Worm (Caenorhabditis elegans) whole organism, young adult: ENCODE measurements around the gene grl-31.

Experiments used
- B0261.1 ChIP-seq: sonication (generic microtip); optimal IDR thresholded peaks from 2 replicates; lab custom pipeline; 2016; ENCODE audit warnings: mild to moderate bottlenecking, missing genetic modification characterization, moderate library complexity, missing compliant biosample characterization
- C06A6.2 ChIP-seq: fragments of 200-800 bp; sonication (Bioruptor generic); conservative IDR thresholded peaks from 2 replicates; pipeline ENCODE4 v1.3.6; 2022; ENCODE audit warnings: missing genetic modification characterization, missing compliant biosample characterization
- D2030.7 ChIP-seq: fragments of 200-800 bp; sonication (Bioruptor generic); IDR thresholded peaks from 2 replicates; pipeline ENCODE4 v1.3.6; 2022; ENCODE audit warnings: missing genetic modification reagents, missing genetic modification characterization, missing compliant biosample characterization
- F10E7.11 ChIP-seq: sonication (generic microtip); optimal IDR thresholded peaks from 2 replicates; lab custom pipeline; 2017; ENCODE audit warnings: mild to moderate bottlenecking, missing genetic modification characterization, moderate library complexity, missing compliant biosample characterization
- F23B12.7 ChIP-seq: sonication (generic microtip); optimal IDR thresholded peaks from 2 replicates; lab custom pipeline; 2017; ENCODE audit warnings: missing genetic modification characterization, mild to moderate bottlenecking, missing compliant biosample characterization, antibody characterized with exemption, moderate library complexity; ENCODE audit not compliant: insufficient read depth
- F33H1.4 ChIP-seq: fragments of 200-800 bp; sonication (Bioruptor generic); IDR thresholded peaks from 2 replicates; pipeline ENCODE4 v1.3.6; 2022; ENCODE audit warnings: missing genetic modification reagents, missing genetic modification characterization, missing compliant biosample characterization
- K12H6.12 ChIP-seq: fragments of 200-800 bp; sonication (Bioruptor generic); optimal IDR thresholded peaks from 2 replicates; lab custom pipeline; 2018; ENCODE audit warnings: mild to moderate bottlenecking, missing genetic modification characterization, missing compliant biosample characterization
- T07F8.4 ChIP-seq: sonication (generic microtip); optimal IDR thresholded peaks from 2 replicates; lab custom pipeline; 2016; ENCODE audit warnings: mild to moderate bottlenecking, missing genetic modification characterization, moderate library complexity, missing compliant biosample characterization
- T26A5.8 ChIP-seq: sonication (generic microtip); optimal IDR thresholded peaks from 2 replicates; lab custom pipeline; 2016; ENCODE audit warnings: missing genetic modification characterization, missing compliant biosample characterization
- ama-1 ChIP-seq, 3 experiments: fragments of 150-350 bp in 1 of 3; sonication (generic microtip) in 2 of 3; optimal IDR thresholded peaks; 2 replicates each; lab custom pipeline; 2014 to 2018; ENCODE audit warnings: missing biosample characterization in 2 of 3, missing genetic modification characterization in 2 of 3, missing genetic modification reagents in 2 of 3
- aptf-3 ChIP-seq: fragments of 200-800 bp; sonication (Bioruptor generic); IDR thresholded peaks from 2 replicates; pipeline ENCODE4 v1.3.6; 2022; ENCODE audit warnings: missing genetic modification characterization, missing compliant biosample characterization
- athp-1 ChIP-seq: sonication (generic microtip); optimal IDR thresholded peaks from 2 replicates; lab custom pipeline; 2017; ENCODE audit warnings: mild to moderate bottlenecking, missing genetic modification characterization, missing compliant biosample characterization
- attf-3 ChIP-seq: fragments of 200-800 bp; sonication (Bioruptor generic); conservative IDR thresholded peaks from 2 replicates; pipeline ENCODE4 v1.3.6; 2022; ENCODE audit warnings: missing genetic modification reagents, missing genetic modification characterization, missing compliant biosample characterization
- attf-6 ChIP-seq: fragments of 200-800 bp; sonication (Bioruptor generic); IDR thresholded peaks from 2 replicates; pipeline ENCODE4 v1.3.6; 2022; ENCODE audit warnings: missing genetic modification reagents, missing genetic modification characterization, missing compliant biosample characterization
- cebp-1 ChIP-seq, 2 experiments: fragments of 200-800 bp in 1 of 2; sonication (Bioruptor generic) in 1 of 2; sonication (generic microtip) in 1 of 2; IDR thresholded peaks in 1 of 2; optimal IDR thresholded peaks in 1 of 2; 2 replicates each; pipeline versions ENCODE4 v1.3.6 to Lab custom; 2017 to 2022; ENCODE audit warnings: missing compliant biosample characterization in 2 of 2, missing genetic modification characterization in 2 of 2, mild to moderate bottlenecking in 1 of 2, missing genetic modification reagents in 1 of 2, moderate library complexity in 1 of 2
- chd-7 ChIP-seq: sonication (generic microtip); optimal IDR thresholded peaks from 2 replicates; lab custom pipeline; 2016; ENCODE audit warnings: mild to moderate bottlenecking, missing genetic modification characterization, moderate library complexity, missing compliant biosample characterization
- die-1 ChIP-seq: sonication (generic microtip); optimal IDR thresholded peaks from 2 replicates; lab custom pipeline; 2016; ENCODE audit warnings: missing genotype, mild to moderate bottlenecking, missing genetic modification characterization, missing compliant biosample characterization
- dpl-1 ChIP-seq: fragments of 150-350 bp; optimal IDR thresholded peaks from 2 replicates; lab custom pipeline; 2014; ENCODE audit warnings: missing biosample characterization, missing genetic modification reagents, missing genetic modification characterization
- ets-4 ChIP-seq: fragments of 200-800 bp; sonication (Bioruptor generic); optimal IDR thresholded peaks from 2 replicates; lab custom pipeline; 2018; ENCODE audit warnings: mild to moderate bottlenecking, missing genetic modification characterization, missing compliant biosample characterization
- hlh-26 ChIP-seq: fragments of 200-800 bp; sonication (Bioruptor generic); conservative IDR thresholded peaks from 2 replicates; pipeline ENCODE4 v1.3.6; 2022; ENCODE audit warnings: missing genetic modification reagents, missing genetic modification characterization, missing compliant biosample characterization
- hmg-1.2 ChIP-seq: fragments of 200-800 bp; sonication (Bioruptor generic); IDR thresholded peaks from 2 replicates; pipeline ENCODE4 v1.3.6; 2022; ENCODE audit warnings: missing genetic modification reagents, missing genetic modification characterization, missing compliant biosample characterization
- let-607 ChIP-seq, 2 experiments: fragments of 200-800 bp in 1 of 2; sonication (Bioruptor generic) in 1 of 2; sonication (generic microtip) in 1 of 2; optimal IDR thresholded peaks; 2 replicates each; lab custom pipeline; 2016 to 2018; ENCODE audit warnings: mild to moderate bottlenecking in 2 of 2, missing compliant biosample characterization in 2 of 2, missing genetic modification characterization in 2 of 2, moderate library complexity in 2 of 2, missing genotype in 1 of 2
- lin-26 ChIP-seq: fragments of 200-800 bp; sonication (Bioruptor generic); IDR thresholded peaks from 2 replicates; pipeline ENCODE4 v1.3.6; 2022; ENCODE audit warnings: missing genetic modification reagents, missing genetic modification characterization, missing compliant biosample characterization
- lin-35 ChIP-seq, 3 experiments: fragments of 150-350 bp in 2 of 3; sonication (generic microtip) in 1 of 3; optimal IDR thresholded peaks; 2 replicates each; lab custom pipeline; 2014 to 2018; ENCODE audit warnings: missing biosample characterization in 3 of 3, missing genetic modification characterization in 3 of 3, missing genetic modification reagents in 3 of 3
- lin-54 ChIP-seq: fragments of 200-800 bp; sonication (Bioruptor generic); optimal IDR thresholded peaks from 2 replicates; lab custom pipeline; 2018; ENCODE audit warnings: mild to moderate bottlenecking, missing genetic modification characterization, missing compliant biosample characterization
- lsl-1 ChIP-seq: fragments of 200-800 bp; sonication (Bioruptor generic); optimal IDR thresholded peaks from 2 replicates; lab custom pipeline; 2018; ENCODE audit warnings: mild to moderate bottlenecking, missing genetic modification characterization, moderate library complexity, missing compliant biosample characterization
- madf-10 ChIP-seq: sonication (generic microtip); optimal IDR thresholded peaks from 2 replicates; lab custom pipeline; 2016; ENCODE audit warnings: mild to moderate bottlenecking, missing genetic modification characterization, missing compliant biosample characterization
- mel-28 ChIP-seq: sonication (generic microtip); optimal IDR thresholded peaks from 2 replicates; lab custom pipeline; 2016; ENCODE audit warnings: borderline replicate concordance, mild to moderate bottlenecking, missing genetic modification characterization, missing compliant biosample characterization
- nfya-2 ChIP-seq: fragments of 200-800 bp; sonication (Bioruptor generic); IDR thresholded peaks from 2 replicates; pipeline ENCODE4 v1.3.6; 2022; ENCODE audit warnings: missing genetic modification reagents, missing genetic modification characterization, missing compliant biosample characterization
- nfyb-1 ChIP-seq: fragments of 200-800 bp; sonication (Bioruptor generic); IDR thresholded peaks from 2 replicates; pipeline ENCODE4 v1.3.6; 2022; ENCODE audit warnings: missing genetic modification reagents, missing genetic modification characterization, missing compliant biosample characterization
- rcor-1 ChIP-seq: fragments of 200-800 bp; sonication (Bioruptor generic); IDR thresholded peaks from 2 replicates; pipeline ENCODE4 v1.3.6; 2022; ENCODE audit warnings: missing genetic modification reagents, missing genetic modification characterization, missing compliant biosample characterization
- rec-8 ChIP-seq, 2 experiments: sonication (generic microtip); optimal IDR thresholded peaks; 2 replicates each; lab custom pipeline; 2016; ENCODE audit warnings: mild to moderate bottlenecking in 2 of 2, missing genetic modification characterization in 2 of 2, missing genetic modification reagents in 2 of 2, missing genotype in 2 of 2, missing biosample characterization in 1 of 2, missing compliant biosample characterization in 1 of 2, moderate library complexity in 1 of 2
- repo-1 ChIP-seq: sonication (generic microtip); optimal IDR thresholded peaks from 2 replicates; lab custom pipeline; 2017; ENCODE audit warnings: mild to moderate bottlenecking, missing genetic modification characterization, missing compliant biosample characterization
- rpc-1 ChIP-seq, 2 experiments: fragments of 150-350 bp in 1 of 2; sonication (generic microtip) in 1 of 2; optimal IDR thresholded peaks; 2 replicates each; lab custom pipeline; 2014 to 2018; ENCODE audit warnings: missing biosample characterization in 1 of 2, missing genetic modification characterization in 1 of 2, missing genetic modification reagents in 1 of 2, missing genotype in 1 of 2
- snpc-3.4 ChIP-seq: sonication (generic microtip); optimal IDR thresholded peaks from 2 replicates; lab custom pipeline; 2017; ENCODE audit warnings: missing genetic modification characterization, mild to moderate bottlenecking, missing compliant biosample characterization, antibody characterized with exemption, moderate library complexity, missing genotype, missing genetic modification reagents
- sptf-2 ChIP-seq: fragments of 200-800 bp; sonication (Bioruptor generic); optimal IDR thresholded peaks from 2 replicates; lab custom pipeline; 2018; ENCODE audit warnings: mild to moderate bottlenecking, missing genetic modification characterization, missing compliant biosample characterization
- tbp1 ChIP-seq: fragments of 200-800 bp; sonication (Bioruptor generic); optimal IDR thresholded peaks from 2 replicates; lab custom pipeline; 2018; ENCODE audit warnings: mild to moderate bottlenecking, missing genetic modification characterization, missing compliant biosample characterization
- unc-62 ChIP-seq: fragments of 150-350 bp; optimal IDR thresholded peaks from 2 replicates; lab custom pipeline; 2014; ENCODE audit warnings: missing biosample characterization, missing genetic modification reagents, missing genetic modification characterization
- ztf-25 ChIP-seq: fragments of 200-800 bp; sonication (Bioruptor generic); IDR thresholded peaks from 2 replicates; pipeline ENCODE4 v1.3.6; 2022; ENCODE audit warnings: missing genetic modification reagents, missing genetic modification characterization, missing compliant biosample characterization
- ztf-6 ChIP-seq: fragments of 200-800 bp; sonication (Bioruptor generic); IDR thresholded peaks from 2 replicates; pipeline ENCODE4 v1.3.6; 2022; ENCODE audit warnings: missing genetic modification reagents, missing genetic modification characterization, missing compliant biosample characterization

The grl-31 gene

ce11 chrV:3582086-3582485 lies 24.5 kb upstream of the grl-31 start (continued):
- TF ChIP-seq hmg-1.2 (GFP tag; lab: Robert Waterston, UW), result peak; percentile 41; the same call in 1 of the 2 replicates
- TF ChIP-seq repo-1 (tag; lab: Kevin White, UChicago), result no peak
- no peak for TF ChIP-seq chd-7 (tag; lab: Kevin White, UChicago)
- TF ChIP-seq F33H1.4, result 0 out of 2 replicates have a peak, but pooled peaks have one; percentile 13
- 0 out of 2 replicates have a peak, but pooled peaks have one; percentile 13 for TF ChIP-seq attf-6
- TF ChIP-seq rcor-1 (GFP tag; lab: Robert Waterston, UW), result peak; percentile 45
- no peak for TF ChIP-seq cebp-1 (GFP tag; IDR thresholded peaks at IDR 0.05; lab: Robert Waterston, UW)
- peak; percentile 17 for TF ChIP-seq cebp-1 (tag; optimal IDR thresholded peaks at IDR 0.05; lab: Kevin White, UChicago)
- 0 out of 2 replicates have a peak, but pooled peaks have one; percentile 25 for TF ChIP-seq nfya-2 (GFP tag; lab: Robert Waterston, UW)
- TF ChIP-seq snpc-3.4 (tag; lab: Kevin White, UChicago), result peak; percentile 62
- TF ChIP-seq K12H6.12, result no peak
- peak; percentile 9 for TF ChIP-seq athp-1
- peak in 1 of 2 experiments; percentile 35 for TF ChIP-seq rec-8 (tag; optimal IDR thresholded peaks at IDR 0.05; lab: Kevin White, UChicago)
- TF ChIP-seq lin-35 (GFP tag; optimal IDR thresholded peaks at IDR 0.05; lab: Kevin White, UChicago), result no peak
- TF ChIP-seq rpc-1 (optimal IDR thresholded peaks at IDR 0.05; lab: Kevin White, UChicago), result peak; percentile 58
- TF ChIP-seq rpc-1 (tag; optimal IDR thresholded peaks at IDR 0.05; lab: Kevin White, UChicago), result peak; percentile 76
- TF ChIP-seq attf-3 (GFP tag; lab: Robert Waterston, UW), result 0 out of 2 replicates have a peak, but pooled peaks have one; percentile 13
- TF ChIP-seq dpl-1 (GFP tag; lab: Kevin White, UChicago), result no peak
- peak; percentile 36 for TF ChIP-seq lin-54 (GFP tag; lab: Kevin White, UChicago)
- TF ChIP-seq sptf-2, result no peak
- no peak for TF ChIP-seq nfyb-1 (GFP tag; lab: Robert Waterston, UW)
- no peak for TF ChIP-seq C06A6.2
- TF ChIP-seq lin-26 (GFP tag; lab: Robert Waterston, UW), result peak; percentile 79
- TF ChIP-seq ztf-25 (GFP tag; lab: Robert Waterston, UW), result no peak
- TF ChIP-seq B0261.1 (tag; lab: Kevin White, UChicago), result peak; percentile 65
- no peak for TF ChIP-seq ets-4 (GFP tag; lab: Kevin White, UChicago)
- peak; percentile 60 for TF ChIP-seq D2030.7 (GFP tag; lab: Robert Waterston, UW)
- no peak for TF ChIP-seq ama-1 (optimal IDR thresholded peaks at IDR 0.05; lab: Kevin White, UChicago)
- peak in 1 of 2 experiments; percentile 86 for TF ChIP-seq ama-1 (GFP tag; optimal IDR thresholded peaks at IDR 0.05; lab: Kevin White, UChicago)
- no peak for TF ChIP-seq mel-28 (tag; lab: Kevin White, UChicago)
- no peak for TF ChIP-seq hlh-26
- no peak for TF ChIP-seq let-607 (tag; optimal IDR thresholded peaks at IDR 0.05; lab: Kevin White, UChicago)
- peak; percentile 43 for TF ChIP-seq lsl-1 (GFP tag; lab: Kevin White, UChicago)
- peak; percentile 54 for TF ChIP-seq die-1
- peak; percentile 61 for TF ChIP-seq F23B12.7 (tag; lab: Kevin White, UChicago)
- no peak for TF ChIP-seq F10E7.11 (tag; lab: Kevin White, UChicago)
- peak; percentile 25 for TF ChIP-seq T07F8.4 (tag; lab: Kevin White, UChicago)
- no peak for TF ChIP-seq madf-10 (tag; lab: Kevin White, UChicago)
- TF ChIP-seq unc-62, result no peak
- peak; percentile 87 for TF ChIP-seq tbp1
- TF ChIP-seq aptf-3, result 0 out of 2 replicates have a peak, but pooled peaks have one; percentile 21
- no peak for TF ChIP-seq T26A5.8 (tag; lab: Kevin White, UChicago)
- no peak for TF ChIP-seq ztf-6 (GFP tag; lab: Robert Waterston, UW)
